Fruit fly (Drosophila melanogaster) whole organism, embryonic: ENCODE measurements around the gene CG13917.

Source experiments
- Aef1 ChIP-seq: fragments of 200-800 bp; sonication (Bioruptor generic); IDR thresholded peaks from 3 replicates; pipeline ENCODE4 v1.3.6; 2022; ENCODE audit warnings: missing biosample characterization, missing genetic modification characterization
- CG10267 ChIP-seq: fragments of 200-800 bp; sonication (Bioruptor generic); optimal IDR thresholded peaks from 2 replicates; lab custom pipeline; 2018; ENCODE audit warnings: missing biosample characterization, mild to moderate bottlenecking, missing genetic modification characterization, moderate library complexity
- CG10274 ChIP-seq: fragments of 200-800 bp; sonication (Bioruptor generic); optimal IDR thresholded peaks from 3 replicates; lab custom pipeline; 2017; ENCODE audit warnings: missing biosample characterization, mild to moderate bottlenecking, missing genetic modification characterization
- CG10543 ChIP-seq: fragments of 200-800 bp; sonication (Bioruptor generic); optimal IDR thresholded peaks from 3 replicates; lab custom pipeline; 2017; ENCODE audit warnings: missing biosample characterization, mild to moderate bottlenecking, missing genetic modification characterization, moderate library complexity
- CG1233 ChIP-seq: fragments of 200-800 bp; sonication (Bioruptor generic); optimal IDR thresholded peaks from 4 replicates; lab custom pipeline; 2018; ENCODE audit warnings: missing biosample characterization, mild to moderate bottlenecking, missing genetic modification characterization
- CG12942 ChIP-seq: fragments of 200-800 bp; sonication (Bioruptor generic); optimal IDR thresholded peaks from 3 replicates; lab custom pipeline; 2016; ENCODE audit warnings: missing biosample characterization, missing genetic modification characterization
- CG13424 ChIP-seq: fragments of 200-800 bp; sonication (Bioruptor generic); optimal IDR thresholded peaks from 2 replicates; lab custom pipeline; 2019; ENCODE audit warnings: missing biosample characterization, mild to moderate bottlenecking, missing genetic modification characterization, moderate library complexity
- CG13624 ChIP-seq: fragments of 200-800 bp; sonication (Bioruptor generic); optimal IDR thresholded peaks from 2 replicates; lab custom pipeline; 2016; ENCODE audit warnings: missing biosample characterization, missing genetic modification characterization
- CG14050 ChIP-seq: fragments of 200-800 bp; sonication (Bioruptor generic); IDR thresholded peaks from 3 replicates; pipeline ENCODE4 v1.3.6; 2022; ENCODE audit warnings: missing biosample characterization, missing genetic modification characterization
- CG15011 ChIP-seq: fragments of 200-800 bp; sonication (Bioruptor generic); optimal IDR thresholded peaks from 3 replicates; lab custom pipeline; 2018; ENCODE audit warnings: missing biosample characterization, mild to moderate bottlenecking, missing genetic modification characterization
- CG1603 ChIP-seq: fragments of 200-800 bp; sonication (Bioruptor generic); optimal IDR thresholded peaks from 2 replicates; lab custom pipeline; 2019; ENCODE audit warnings: missing biosample characterization, mild to moderate bottlenecking, missing genetic modification characterization, moderate library complexity
- CG17186 ChIP-seq: fragments of 200-800 bp; sonication (Bioruptor generic); optimal IDR thresholded peaks from 3 replicates; lab custom pipeline; 2017; ENCODE audit warnings: missing biosample characterization, missing genetic modification reagents, missing genetic modification characterization
- CG2889 ChIP-seq: fragments of 200-800 bp; sonication (Bioruptor generic); IDR thresholded peaks from 3 replicates; pipeline ENCODE4 v1.3.6; 2022; ENCODE audit warnings: missing biosample characterization, missing genetic modification characterization
- CG30020 ChIP-seq: fragments of 200-800 bp; optimal IDR thresholded peaks from 2 replicates; lab custom pipeline; 2019; ENCODE audit warnings: missing biosample characterization, mild to moderate bottlenecking, missing genetic modification characterization, moderate library complexity
- CG3065 ChIP-seq: fragments of 200-800 bp; sonication (Bioruptor generic); optimal IDR thresholded peaks from 2 replicates; lab custom pipeline; 2016; ENCODE audit warnings: missing biosample characterization, missing genetic modification characterization
- CG34376 ChIP-seq: fragments of 200-800 bp; sonication (Bioruptor generic); optimal IDR thresholded peaks from 2 replicates; lab custom pipeline; 2018; ENCODE audit warnings: missing biosample characterization, mild to moderate bottlenecking, missing genetic modification characterization
- CG4328 ChIP-seq: fragments of 200-800 bp; sonication (Bioruptor generic); optimal IDR thresholded peaks from 3 replicates; lab custom pipeline; 2017; ENCODE audit warnings: missing biosample characterization, missing genetic modification reagents, missing genetic modification characterization
- CG4424 ChIP-seq: fragments of 200-800 bp; sonication (Bioruptor generic); optimal IDR thresholded peaks from 3 replicates; lab custom pipeline; 2016; ENCODE audit warnings: missing biosample characterization, missing genetic modification characterization
- CG4617 ChIP-seq: fragments of 200-800 bp; sonication (Bioruptor generic); optimal IDR thresholded peaks from 3 replicates; lab custom pipeline; 2016; ENCODE audit warnings: missing biosample characterization, missing genetic modification characterization, borderline replicate concordance
- CG5245 ChIP-seq: fragments of 200-800 bp; sonication (Bioruptor generic); optimal IDR thresholded peaks from 3 replicates; lab custom pipeline; 2016; ENCODE audit warnings: missing biosample characterization, missing genetic modification characterization
- CG7372 ChIP-seq: fragments of 200-800 bp; sonication (Bioruptor generic); IDR thresholded peaks from 2 replicates; pipeline ENCODE4 v1.3.6; 2022; ENCODE audit warnings: missing biosample characterization, missing genetic modification characterization
- CG9437 ChIP-seq: fragments of 200-800 bp; sonication (Bioruptor generic); optimal IDR thresholded peaks from 2 replicates; lab custom pipeline; 2018; ENCODE audit warnings: missing biosample characterization, mild to moderate bottlenecking, missing genetic modification characterization
- CTCF ChIP-seq: fragments of 200-800 bp; sonication (Bioruptor generic); optimal IDR thresholded peaks from 2 replicates; lab custom pipeline; 2017; ENCODE audit warnings: missing biosample characterization, mild to moderate bottlenecking, missing genetic modification characterization, moderate library complexity
- CoRest ChIP-seq: fragments of 200-800 bp; sonication (Bioruptor generic); optimal IDR thresholded peaks from 3 replicates; lab custom pipeline; 2018; ENCODE audit warnings: missing biosample characterization, mild to moderate bottlenecking, missing genetic modification characterization, moderate library complexity
- Dek ChIP-seq: fragments of 200-800 bp; sonication (Bioruptor generic); optimal IDR thresholded peaks from 3 replicates; lab custom pipeline; 2019; ENCODE audit warnings: missing biosample characterization, mild to moderate bottlenecking, missing genetic modification characterization, moderate library complexity
- Dfd ChIP-seq, 2 experiments: fragments of >200 bp; optimal IDR thresholded peaks; 2 replicates each; lab custom pipeline; 2017; ENCODE audit warnings: missing biosample characterization in 2 of 2, missing genetic modification characterization in 2 of 2
- Gsc ChIP-seq: fragments of 200-800 bp; sonication (Bioruptor generic); IDR thresholded peaks from 2 replicates; pipeline ENCODE4 v1.3.6; 2022; ENCODE audit warnings: missing biosample characterization, missing genetic modification characterization
- HHEX ChIP-seq: fragments of 200-800 bp; sonication (Bioruptor generic); optimal IDR thresholded peaks from 3 replicates; lab custom pipeline; 2017; ENCODE audit warnings: missing biosample characterization, mild to moderate bottlenecking, missing genetic modification characterization, missing genetic modification reagents
- Lim3 ChIP-seq: fragments of 200-800 bp; sonication (Bioruptor generic); IDR thresholded peaks from 2 replicates; pipeline ENCODE4 v1.3.6; 2022; ENCODE audit warnings: missing biosample characterization, missing genetic modification characterization
- Meics ChIP-seq: fragments of 200-800 bp; sonication (Bioruptor generic); optimal IDR thresholded peaks from 2 replicates; lab custom pipeline; 2017; ENCODE audit warnings: missing biosample characterization, mild to moderate bottlenecking, missing genetic modification characterization
- Oli ChIP-seq: fragments of 200-800 bp; sonication (Bioruptor generic); optimal IDR thresholded peaks from 2 replicates; lab custom pipeline; 2018; ENCODE audit warnings: missing biosample characterization, mild to moderate bottlenecking, missing genetic modification characterization, moderate library complexity
- Pdp1 ChIP-seq, 2 experiments: fragments of 200-800 bp; sonication (Bioruptor generic); optimal IDR thresholded peaks; 3 replicates each; lab custom pipeline; 2016; ENCODE audit warnings: missing biosample characterization in 2 of 2, missing genetic modification characterization in 2 of 2, mild to moderate bottlenecking in 1 of 2, moderate library complexity in 1 of 2
- Ravus ChIP-seq: fragments of 200-800 bp; sonication (Bioruptor generic); IDR thresholded peaks from 2 replicates; pipeline ENCODE4 v1.3.6; 2022; ENCODE audit warnings: missing biosample characterization, missing genetic modification characterization
- TFAM ChIP-seq: fragments of 200-800 bp; sonication (Bioruptor generic); optimal IDR thresholded peaks from 2 replicates; lab custom pipeline; 2017; ENCODE audit warnings: missing biosample characterization, missing genetic modification characterization, inconsistent platforms
- ap ChIP-seq: fragments of 200-800 bp; sonication (Bioruptor generic); IDR thresholded peaks from 2 replicates; pipeline ENCODE4 v1.3.6; 2022; ENCODE audit warnings: missing biosample characterization, missing genetic modification characterization
- bcd ChIP-seq: fragments of 200-800 bp; sonication (Bioruptor generic); optimal IDR thresholded peaks from 2 replicates; lab custom pipeline; 2017; ENCODE audit warnings: missing biosample characterization, mild to moderate bottlenecking, missing genetic modification characterization
- bsh ChIP-seq, 2 experiments: fragments of 200-800 bp; sonication (Bioruptor generic); optimal IDR thresholded peaks; 2 replicates each; lab custom pipeline; 2017 to 2018; ENCODE audit warnings: mild to moderate bottlenecking in 2 of 2, missing biosample characterization in 2 of 2, missing genetic modification characterization in 2 of 2, moderate library complexity in 1 of 2
- cas ChIP-seq: fragments of 200-800 bp; sonication (Bioruptor generic); IDR thresholded peaks from 2 replicates; pipeline ENCODE4 v1.3.6; 2022; ENCODE audit warnings: missing biosample characterization, missing genetic modification characterization
- chinmo ChIP-seq: fragments of 200-800 bp; sonication (Bioruptor generic); IDR thresholded peaks from 4 replicates; pipeline ENCODE4 v1.3.6; 2022; ENCODE audit warnings: missing biosample characterization, missing genetic modification characterization; ENCODE audit not compliant: partially characterized antibody
- fru ChIP-seq: fragments of >200 bp; optimal IDR thresholded peaks from 2 replicates; lab custom pipeline; 2017
- gem ChIP-seq: fragments of 200-800 bp; sonication (Bioruptor generic); optimal IDR thresholded peaks from 2 replicates; lab custom pipeline; 2019; ENCODE audit warnings: missing biosample characterization, mild to moderate bottlenecking, missing genetic modification characterization, moderate library complexity
- nmo ChIP-seq: fragments of 200-800 bp; sonication (Bioruptor generic); optimal IDR thresholded peaks from 2 replicates; lab custom pipeline; 2018; ENCODE audit warnings: missing biosample characterization, mild to moderate bottlenecking, missing genetic modification characterization, moderate library complexity
- onecut ChIP-seq: fragments of 200-800 bp; sonication (Bioruptor generic); IDR thresholded peaks from 2 replicates; pipeline ENCODE4 v1.3.6; 2022; ENCODE audit warnings: missing biosample characterization, missing genetic modification characterization
- phol ChIP-seq: fragments of 200-800 bp; sonication (Bioruptor generic); optimal IDR thresholded peaks from 3 replicates; lab custom pipeline; 2018; ENCODE audit warnings: missing biosample characterization, mild to moderate bottlenecking, missing genetic modification characterization, moderate library complexity
- prd ChIP-seq, 3 experiments: fragments of >200 bp in 2 of 3; fragments of 200-800 bp in 1 of 3; sonication (Bioruptor generic) in 1 of 3; optimal IDR thresholded peaks in 2 of 3; IDR thresholded peaks in 1 of 3; 2 replicates in 2 of 3; 3 replicates in 1 of 3; pipeline versions ENCODE4 v1.3.6 to Lab custom; 2017 to 2022; ENCODE audit warnings: missing biosample characterization in 1 of 3, missing genetic modification characterization in 1 of 3
- psq ChIP-seq: fragments of 200-800 bp; sonication (Bioruptor generic); optimal IDR thresholded peaks from 2 replicates; lab custom pipeline; 2017; ENCODE audit warnings: missing biosample characterization, missing genetic modification characterization
- salm ChIP-seq: fragments of 200-800 bp; sonication (Bioruptor generic); optimal IDR thresholded peaks from 2 replicates; lab custom pipeline; 2018; ENCODE audit warnings: missing biosample characterization, mild to moderate bottlenecking, missing genetic modification characterization
- scrt ChIP-seq: fragments of 200-800 bp; sonication (Bioruptor generic); optimal IDR thresholded peaks from 2 replicates; lab custom pipeline; 2018; ENCODE audit warnings: missing biosample characterization, mild to moderate bottlenecking, missing genetic modification characterization, moderate library complexity
- sd ChIP-seq: fragments of 200-800 bp; sonication (Bioruptor generic); optimal IDR thresholded peaks from 3 replicates; lab custom pipeline; 2018; ENCODE audit warnings: missing biosample characterization, mild to moderate bottlenecking, missing genetic modification characterization, moderate library complexity
- toy ChIP-seq: fragments of 200-800 bp; sonication (Bioruptor generic); IDR thresholded peaks from 2 replicates; pipeline ENCODE4 v1.3.6; 2022; ENCODE audit warnings: missing biosample characterization, missing genetic modification characterization

Gene CG13917

DNA sequence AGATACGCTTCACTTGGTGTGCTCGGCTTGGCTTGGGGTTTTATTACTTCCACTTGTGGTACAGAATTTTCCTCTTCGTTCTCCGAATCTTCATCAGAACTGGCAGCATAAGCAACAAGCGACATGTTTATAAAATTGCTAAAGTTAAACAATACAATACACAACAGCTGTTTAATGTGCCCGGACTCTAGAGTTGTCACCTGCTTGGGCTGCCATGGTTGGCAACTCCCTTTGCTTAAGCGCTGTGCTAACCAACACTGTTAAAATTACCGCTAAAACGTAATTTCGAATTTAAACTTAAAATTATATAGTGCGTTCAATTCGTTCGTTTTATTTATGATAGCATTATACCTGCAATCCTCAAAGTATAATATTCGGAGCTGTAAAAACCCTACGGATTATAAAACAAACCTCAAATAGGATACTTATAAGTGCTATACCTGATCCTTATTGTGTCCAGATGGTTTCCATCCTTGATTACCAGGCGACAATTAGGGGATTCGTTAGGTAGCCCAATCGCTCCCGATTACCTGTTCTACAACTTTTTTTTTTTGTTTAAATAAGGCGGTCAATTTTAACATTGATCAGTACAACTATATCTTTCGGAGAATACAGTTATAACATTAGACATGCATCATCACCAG, 70.9 kb downstream of the CG13917 start, which contains the start of the genes CG17249 and Bro (continued):
- TF ChIP-seq CG1603 (tag; lab: Kevin White, UChicago) (peak; percentile 85), CG4328 (GFP tag; lab: Kevin White, UChicago) (no peak), TFAM (no peak), fru (lab: Kevin White, UChicago) (no peak), bsh (GFP tag; optimal IDR thresholded peaks at IDR 0.05; lab: Kevin White, UChicago) (no peak), Pdp1 (GFP tag; optimal IDR thresholded peaks at IDR 0.05; lab: Kevin White, UChicago) (peak in 1 of 2 experiments; percentile 62), psq (no peak), CG13424 (tag; lab: Kevin White, UChicago) (no peak), Dfd (GFP tag; optimal IDR thresholded peaks at IDR 0.05; lab: Kevin White, UChicago) (no peak), CG12942 (GFP tag; lab: Kevin White, UChicago) (peak; percentile 9), nmo (GFP tag; lab: Kevin White, UChicago) (peak; percentile 31), Oli (no peak), CG10274 (GFP tag; lab: Kevin White, UChicago) (no peak), CG5245 (GFP tag; lab: Kevin White, UChicago) (no peak), CG1233 (GFP tag; lab: Kevin White, UChicago) (no peak), onecut (GFP tag; lab: Robert Waterston, UW) (no peak), CG9437 (no peak), CG4424 (GFP tag; lab: Kevin White, UChicago) (no peak), CG10543 (GFP tag; lab: Kevin White, UChicago) (no peak), CG34376 (GFP tag; lab: Kevin White, UChicago) (peak; percentile 16), Ravus (no peak), Meics (GFP tag; lab: Kevin White, UChicago) (peak; percentile 87), Lim3 (no peak), sd (tag; lab: Kevin White, UChicago) (no peak), chinmo (GFP tag; lab: Robert Waterston, UW) (peak; percentile 53; the same call in 1 of the 4 replicates), prd (optimal IDR thresholded peaks at IDR 0.05; lab: Kevin White, UChicago) (no peak), prd (GFP tag; IDR thresholded peaks at IDR 0.05; lab: Robert Waterston, UW) (no peak), ap (no peak), CG15011 (GFP tag; lab: Kevin White, UChicago) (no peak), CG10267 (tag; lab: Kevin White, UChicago) (peak; percentile 98), CoRest (tag; lab: Kevin White, UChicago) (peak; percentile 32), gem (no peak), Gsc (GFP tag; lab: Robert Waterston, UW) (no peak), toy (GFP tag; lab: Robert Waterston, UW) (no peak), CG7372 (no peak), CG14050 (GFP tag; lab: Robert Waterston, UW) (no peak), scrt (GFP tag; lab: Kevin White, UChicago) (peak; percentile 62), bcd (GFP tag; lab: Kevin White, UChicago) (no peak), CTCF (GFP tag; lab: Kevin White, UChicago) (no peak), cas (no peak), phol (tag; lab: Kevin White, UChicago) (peak; percentile 37), CG4617 (GFP tag; lab: Kevin White, UChicago) (peak; percentile 62), Aef1 (GFP tag; lab: Robert Waterston, UW) (no peak), CG17186 (GFP tag; lab: Kevin White, UChicago) (peak; percentile 49), HHEX (no peak), salm (no peak), Dek (tag; lab: Kevin White, UChicago) (no peak), CG13624 (GFP tag; lab: Kevin White, UChicago) (peak; percentile 97), CG2889 (GFP tag; lab: Robert Waterston, UW) (no peak), CG30020 (tag; lab: Kevin White, UChicago) (no peak), CG3065 (GFP tag; lab: Kevin White, UChicago) (no peak)
